Worm (Caenorhabditis elegans) whole organism, young adult: ENCODE measurements around the gene nuo-5.

ENCODE experiments used
- B0261.1 ChIP-seq: sonication (generic microtip); optimal IDR thresholded peaks from 2 replicates; lab custom pipeline; 2016; ENCODE audit warnings: mild to moderate bottlenecking, missing genetic modification characterization, moderate library complexity, missing compliant biosample characterization
- B0336.3 ChIP-seq: fragments of 200-800 bp; sonication (Bioruptor generic); IDR thresholded peaks from 2 replicates; pipeline ENCODE4 v1.3.6; 2022; ENCODE audit warnings: missing genetic modification characterization, missing compliant biosample characterization
- C17E4.6 ChIP-seq: fragments of 200-800 bp; sonication (Bioruptor generic); IDR thresholded peaks from 2 replicates; pipeline ENCODE4 v1.3.6; 2022; ENCODE audit warnings: missing genetic modification reagents, missing genetic modification characterization, missing compliant biosample characterization
- F10E7.11 ChIP-seq: sonication (generic microtip); optimal IDR thresholded peaks from 2 replicates; lab custom pipeline; 2017; ENCODE audit warnings: mild to moderate bottlenecking, missing genetic modification characterization, moderate library complexity, missing compliant biosample characterization
- F22D6.2 ChIP-seq: sonication (generic microtip); optimal IDR thresholded peaks from 2 replicates; lab custom pipeline; 2016; ENCODE audit warnings: mild to moderate bottlenecking, missing genetic modification characterization, missing compliant biosample characterization
- F49E8.2 ChIP-seq: sonication (generic microtip); optimal IDR thresholded peaks from 3 replicates; lab custom pipeline; 2017; ENCODE audit warnings: missing genetic modification characterization, mild to moderate bottlenecking, missing compliant biosample characterization, antibody characterized with exemption, moderate library complexity; ENCODE audit not compliant: insufficient read depth
- F52B5.7 ChIP-seq: sonication (generic microtip); optimal IDR thresholded peaks from 2 replicates; lab custom pipeline; 2016; ENCODE audit warnings: mild to moderate bottlenecking, missing genetic modification characterization, missing compliant biosample characterization
- F57C9.4 ChIP-seq: sonication (generic microtip); optimal IDR thresholded peaks from 2 replicates; lab custom pipeline; 2017; ENCODE audit warnings: mild to moderate bottlenecking, missing genetic modification characterization, missing compliant biosample characterization
- K11D2.4 ChIP-seq: fragments of 200-800 bp; sonication (Bioruptor generic); IDR thresholded peaks from 2 replicates; pipeline ENCODE4 v1.3.6; 2022; ENCODE audit warnings: missing genetic modification reagents, missing genetic modification characterization, missing compliant biosample characterization
- Y53G8AR.9 ChIP-seq: fragments of 200-800 bp; sonication (Bioruptor generic); conservative IDR thresholded peaks from 2 replicates; pipeline ENCODE4 v1.3.6; 2022; ENCODE audit warnings: missing genetic modification reagents, missing genetic modification characterization, missing compliant biosample characterization
- Y56A3A.18 ChIP-seq: fragments of 200-800 bp; sonication (Bioruptor generic); IDR thresholded peaks from 2 replicates; pipeline ENCODE4 v1.3.6; 2022; ENCODE audit warnings: missing genetic modification reagents, missing genetic modification characterization, missing compliant biosample characterization
- Y79H2A.3 ChIP-seq: fragments of 200-800 bp; sonication (Bioruptor generic); conservative IDR thresholded peaks from 2 replicates; pipeline ENCODE4 v1.3.6; 2022; ENCODE audit warnings: missing genetic modification reagents, missing genetic modification characterization, missing compliant biosample characterization
- Y95B8A.8 ChIP-seq: fragments of 200-800 bp; sonication (Bioruptor generic); IDR thresholded peaks from 2 replicates; pipeline ENCODE4 v1.3.6; 2022; ENCODE audit warnings: missing genetic modification reagents, missing genetic modification characterization, missing compliant biosample characterization
- aptf-2 ChIP-seq: fragments of 200-800 bp; sonication (Bioruptor generic); conservative IDR thresholded peaks from 2 replicates; pipeline ENCODE4 v1.3.6; 2022; ENCODE audit warnings: missing genetic modification reagents, missing genetic modification characterization, missing compliant biosample characterization
- athp-1 ChIP-seq: sonication (generic microtip); optimal IDR thresholded peaks from 2 replicates; lab custom pipeline; 2017; ENCODE audit warnings: mild to moderate bottlenecking, missing genetic modification characterization, missing compliant biosample characterization
- attf-3 ChIP-seq: fragments of 200-800 bp; sonication (Bioruptor generic); conservative IDR thresholded peaks from 2 replicates; pipeline ENCODE4 v1.3.6; 2022; ENCODE audit warnings: missing genetic modification reagents, missing genetic modification characterization, missing compliant biosample characterization
- attf-5 ChIP-seq: fragments of 200-800 bp; sonication (Bioruptor generic); optimal IDR thresholded peaks from 2 replicates; lab custom pipeline; 2018; ENCODE audit warnings: mild to moderate bottlenecking, missing genetic modification characterization, missing compliant biosample characterization
- cebp-2 ChIP-seq: fragments of 200-800 bp; sonication (Bioruptor generic); IDR thresholded peaks from 2 replicates; pipeline ENCODE4 v1.3.6; 2022; ENCODE audit warnings: missing genetic modification characterization, missing compliant biosample characterization
- ceh-100 ChIP-seq: fragments of 200-800 bp; sonication (Bioruptor generic); IDR thresholded peaks from 2 replicates; pipeline ENCODE4 v1.3.6; 2022; ENCODE audit warnings: missing genetic modification reagents, missing genetic modification characterization, missing compliant biosample characterization
- chd-7 ChIP-seq: sonication (generic microtip); optimal IDR thresholded peaks from 2 replicates; lab custom pipeline; 2016; ENCODE audit warnings: mild to moderate bottlenecking, missing genetic modification characterization, moderate library complexity, missing compliant biosample characterization
- die-1 ChIP-seq: sonication (generic microtip); optimal IDR thresholded peaks from 2 replicates; lab custom pipeline; 2016; ENCODE audit warnings: missing genotype, mild to moderate bottlenecking, missing genetic modification characterization, missing compliant biosample characterization
- ekl-4 ChIP-seq: fragments of 200-800 bp; sonication (Bioruptor generic); IDR thresholded peaks from 2 replicates; pipeline ENCODE4 v1.3.6; 2022; ENCODE audit warnings: missing genetic modification reagents, missing genetic modification characterization, missing compliant biosample characterization
- ets-4 ChIP-seq: fragments of 200-800 bp; sonication (Bioruptor generic); optimal IDR thresholded peaks from 2 replicates; lab custom pipeline; 2018; ENCODE audit warnings: mild to moderate bottlenecking, missing genetic modification characterization, missing compliant biosample characterization
- hrde-1 ChIP-seq: sonication (generic microtip); optimal IDR thresholded peaks from 2 replicates; lab custom pipeline; 2016; ENCODE audit warnings: missing genetic modification characterization, mild to moderate bottlenecking, missing compliant biosample characterization, moderate library complexity, missing genotype, missing genetic modification reagents, borderline replicate concordance
- hsf-1 ChIP-seq: fragments of 200-800 bp; sonication (Bioruptor generic); IDR thresholded peaks from 2 replicates; pipeline ENCODE4 v1.3.6; 2022; ENCODE audit warnings: missing genetic modification reagents, missing genetic modification characterization, missing compliant biosample characterization
- lin-54 ChIP-seq: fragments of 200-800 bp; sonication (Bioruptor generic); optimal IDR thresholded peaks from 2 replicates; lab custom pipeline; 2018; ENCODE audit warnings: mild to moderate bottlenecking, missing genetic modification characterization, missing compliant biosample characterization
- lir-1 ChIP-seq: fragments of 200-800 bp; sonication (Bioruptor generic); conservative IDR thresholded peaks from 2 replicates; pipeline ENCODE4 v1.3.6; 2022; ENCODE audit warnings: missing genetic modification reagents, missing genetic modification characterization, missing compliant biosample characterization
- lsl-1 ChIP-seq: fragments of 200-800 bp; sonication (Bioruptor generic); optimal IDR thresholded peaks from 2 replicates; lab custom pipeline; 2018; ENCODE audit warnings: mild to moderate bottlenecking, missing genetic modification characterization, moderate library complexity, missing compliant biosample characterization
- lsy-27 ChIP-seq: sonication (generic microtip); optimal IDR thresholded peaks from 2 replicates; lab custom pipeline; 2017; ENCODE audit warnings: missing genetic modification characterization, mild to moderate bottlenecking, missing compliant biosample characterization, antibody characterized with exemption, missing genotype, borderline replicate concordance; ENCODE audit not compliant: insufficient read depth
- mcd-1 ChIP-seq: fragments of 200-800 bp; sonication (Bioruptor generic); IDR thresholded peaks from 2 replicates; pipeline ENCODE4 v1.3.6; 2022; ENCODE audit warnings: missing genetic modification reagents, missing genetic modification characterization, missing compliant biosample characterization
- mel-28 ChIP-seq: sonication (generic microtip); optimal IDR thresholded peaks from 2 replicates; lab custom pipeline; 2016; ENCODE audit warnings: borderline replicate concordance, mild to moderate bottlenecking, missing genetic modification characterization, missing compliant biosample characterization
- mxl-1 ChIP-seq: sonication (generic microtip); optimal IDR thresholded peaks from 2 replicates; lab custom pipeline; 2016; ENCODE audit warnings: missing genetic modification characterization, missing compliant biosample characterization
- nfyb-1 ChIP-seq: fragments of 200-800 bp; sonication (Bioruptor generic); IDR thresholded peaks from 2 replicates; pipeline ENCODE4 v1.3.6; 2022; ENCODE audit warnings: missing genetic modification reagents, missing genetic modification characterization, missing compliant biosample characterization
- pha-4 ChIP-seq: fragments of 150-350 bp; sonication (generic microtip); optimal IDR thresholded peaks from 2 replicates; lab custom pipeline; 2014; ENCODE audit warnings: missing biosample characterization, missing genetic modification reagents, missing genetic modification characterization
- rcor-1 ChIP-seq: fragments of 200-800 bp; sonication (Bioruptor generic); IDR thresholded peaks from 2 replicates; pipeline ENCODE4 v1.3.6; 2022; ENCODE audit warnings: missing genetic modification reagents, missing genetic modification characterization, missing compliant biosample characterization
- repo-1 ChIP-seq: sonication (generic microtip); optimal IDR thresholded peaks from 2 replicates; lab custom pipeline; 2017; ENCODE audit warnings: mild to moderate bottlenecking, missing genetic modification characterization, missing compliant biosample characterization
- snpc-1.3 ChIP-seq: sonication (generic microtip); optimal IDR thresholded peaks from 2 replicates; lab custom pipeline; 2017; ENCODE audit warnings: missing genetic modification characterization, mild to moderate bottlenecking, missing compliant biosample characterization, antibody characterized with exemption, moderate library complexity, missing genotype, missing genetic modification reagents; ENCODE audit not compliant: insufficient read depth
- snpc-3.4 ChIP-seq: sonication (generic microtip); optimal IDR thresholded peaks from 2 replicates; lab custom pipeline; 2017; ENCODE audit warnings: missing genetic modification characterization, mild to moderate bottlenecking, missing compliant biosample characterization, antibody characterized with exemption, moderate library complexity, missing genotype, missing genetic modification reagents
- somi-1 ChIP-seq: fragments of 200-800 bp; sonication (Bioruptor generic); optimal IDR thresholded peaks from 2 replicates; lab custom pipeline; 2018; ENCODE audit warnings: mild to moderate bottlenecking, missing genetic modification characterization, missing compliant biosample characterization
- sptf-2 ChIP-seq: fragments of 200-800 bp; sonication (Bioruptor generic); optimal IDR thresholded peaks from 2 replicates; lab custom pipeline; 2018; ENCODE audit warnings: mild to moderate bottlenecking, missing genetic modification characterization, missing compliant biosample characterization
- tbx-9 ChIP-seq: sonication (generic microtip); optimal IDR thresholded peaks from 2 replicates; lab custom pipeline; 2016; ENCODE audit warnings: borderline replicate concordance, missing genetic modification characterization, inconsistent platforms, missing compliant biosample characterization
- unc-130 ChIP-seq: sonication (generic microtip); optimal IDR thresholded peaks from 2 replicates; lab custom pipeline; 2016; ENCODE audit warnings: missing genetic modification reagents, missing genetic modification characterization, missing compliant biosample characterization
- unc-62 ChIP-seq: fragments of 150-350 bp; optimal IDR thresholded peaks from 2 replicates; lab custom pipeline; 2014; ENCODE audit warnings: missing biosample characterization, missing genetic modification reagents, missing genetic modification characterization
- zim-3 ChIP-seq: sonication (generic microtip); optimal IDR thresholded peaks from 2 replicates; lab custom pipeline; 2017; ENCODE audit warnings: mild to moderate bottlenecking, missing genetic modification characterization, moderate library complexity, missing compliant biosample characterization
- ztf-18 ChIP-seq: sonication (generic microtip); optimal IDR thresholded peaks from 2 replicates; lab custom pipeline; 2016; ENCODE audit warnings: missing genotype, mild to moderate bottlenecking, missing genetic modification characterization, missing compliant biosample characterization
- ztf-22 ChIP-seq: fragments of 200-800 bp; sonication (Bioruptor generic); optimal IDR thresholded peaks from 2 replicates; lab custom pipeline; 2018; ENCODE audit warnings: mild to moderate bottlenecking, missing genetic modification characterization, moderate library complexity, missing compliant biosample characterization
- ztf-26 ChIP-seq: sonication (generic microtip); optimal IDR thresholded peaks from 2 replicates; lab custom pipeline; 2017; ENCODE audit warnings: missing genetic modification characterization, missing compliant biosample characterization
- ztf-3 ChIP-seq: fragments of 200-800 bp; sonication (Bioruptor generic); optimal IDR thresholded peaks from 2 replicates; lab custom pipeline; 2018; ENCODE audit warnings: mild to moderate bottlenecking, missing genetic modification characterization, missing compliant biosample characterization

Gene nuo-5

ce11 chrV:2673807-2674206, 25.0 kb upstream of the nuo-5 start (continued):
- peak; percentile 38; the same call in 1 of the 2 replicates for TF ChIP-seq attf-3 (GFP tag; lab: Robert Waterston, UW)
- no peak for TF ChIP-seq sptf-2
- TF ChIP-seq ztf-26 (tag; lab: Kevin White, UChicago): peak; percentile 7
- TF ChIP-seq lir-1 (GFP tag; lab: Robert Waterston, UW): no peak
- TF ChIP-seq F10E7.11 (tag; lab: Kevin White, UChicago): no peak
- peak; percentile 72; the same call in 1 of the 2 replicates for TF ChIP-seq Y95B8A.8
- TF ChIP-seq Y56A3A.18 (GFP tag; lab: Robert Waterston, UW): 0 out of 2 replicates have a peak, but pooled peaks have one; percentile 50
- no peak for TF ChIP-seq Y53G8AR.9 (GFP tag; lab: Robert Waterston, UW)
- TF ChIP-seq die-1: peak; percentile 67
- TF ChIP-seq Y79H2A.3 (GFP tag; lab: Robert Waterston, UW): 0 out of 2 replicates have a peak, but pooled peaks have one; percentile 13
- TF ChIP-seq tbx-9 (tag; lab: Kevin White, UChicago): no peak
- TF ChIP-seq snpc-1.3 (tag; lab: Kevin White, UChicago): peak; percentile 68
- no peak for TF ChIP-seq pha-4
- TF ChIP-seq unc-130 (GFP tag; lab: Kevin White, UChicago): peak; percentile 29
- TF ChIP-seq lin-54: peak; percentile 54
- TF ChIP-seq F52B5.7 (tag; lab: Kevin White, UChicago): no peak
- peak; percentile 76 for TF ChIP-seq rcor-1 (GFP tag; lab: Robert Waterston, UW)
- no peak for TF ChIP-seq aptf-2
- no peak for TF ChIP-seq C17E4.6 (GFP tag; lab: Robert Waterston, UW)
- peak; percentile 67 for TF ChIP-seq attf-5 (GFP tag; lab: Kevin White, UChicago)
- peak; percentile 3 for TF ChIP-seq repo-1 (tag; lab: Kevin White, UChicago)
- TF ChIP-seq lsl-1 (GFP tag; lab: Kevin White, UChicago): peak; percentile 47
- peak; percentile 15 for TF ChIP-seq lsy-27 (tag; lab: Kevin White, UChicago)
- TF ChIP-seq hrde-1: no peak
- peak; percentile 8 for TF ChIP-seq chd-7 (tag; lab: Kevin White, UChicago)
- peak; percentile 70; the same call in 1 of the 2 replicates for TF ChIP-seq ekl-4 (GFP tag; lab: Robert Waterston, UW)
- no peak for TF ChIP-seq ets-4
- no peak for TF ChIP-seq F22D6.2 (tag; lab: Kevin White, UChicago)
- TF ChIP-seq cebp-2: no peak
- TF ChIP-seq snpc-3.4 (tag; lab: Kevin White, UChicago): peak; percentile 54
- peak; percentile 77 for TF ChIP-seq B0261.1 (tag; lab: Kevin White, UChicago)
- peak; percentile 65 for TF ChIP-seq F49E8.2 (tag; lab: Kevin White, UChicago)
- no peak for TF ChIP-seq ztf-18
- no peak for TF ChIP-seq ztf-22 (GFP tag; lab: Kevin White, UChicago)
- TF ChIP-seq unc-62 (GFP tag; lab: Kevin White, UChicago): no peak
- TF ChIP-seq athp-1 (tag; lab: Kevin White, UChicago): peak; percentile 34
- no peak for TF ChIP-seq K11D2.4 (GFP tag; lab: Robert Waterston, UW)
- no peak for TF ChIP-seq somi-1 (GFP tag; lab: Kevin White, UChicago)
- peak; percentile 52; the same call in 1 of the 2 replicates for TF ChIP-seq B0336.3 (GFP tag; lab: Robert Waterston, UW)
- no peak for TF ChIP-seq mxl-1 (tag; lab: Kevin White, UChicago)
- no peak for TF ChIP-seq F57C9.4 (tag; lab: Kevin White, UChicago)
- TF ChIP-seq hsf-1 (GFP tag; lab: Robert Waterston, UW): no peak
- peak; percentile 71 for TF ChIP-seq nfyb-1 (GFP tag; lab: Robert Waterston, UW)
- no peak for TF ChIP-seq zim-3 (tag; lab: Kevin White, UChicago)
- peak; percentile 85 for TF ChIP-seq mcd-1 (GFP tag; lab: Robert Waterston, UW)
- no peak for TF ChIP-seq mel-28 (tag; lab: Kevin White, UChicago)
- TF ChIP-seq ztf-3 (GFP tag; lab: Kevin White, UChicago): no peak
- TF ChIP-seq ceh-100 (GFP tag; lab: Robert Waterston, UW): peak; percentile 74
